Fruit fly (Drosophila melanogaster) whole organism, prepupa: ENCODE data around the gene boi.

Experiments
- CG6808 ChIP-seq: fragments of 200-800 bp; sonication (Bioruptor generic); optimal IDR thresholded peaks from 3 replicates; lab custom pipeline; 2017; ENCODE audit warnings: missing biosample characterization, missing genetic modification characterization, mild to moderate bottlenecking, moderate library complexity, missing genetic modification reagents
- Eip75B ChIP-seq: fragments of 200-800 bp; sonication (Bioruptor generic); optimal IDR thresholded peaks from 3 replicates; lab custom pipeline; 2016; ENCODE audit warnings: missing biosample characterization, missing genetic modification characterization
- Eip78C ChIP-seq: fragments of 200-800 bp; sonication (Bioruptor generic); peaks from one replicate; lab custom pipeline; 2016; ENCODE audit warnings: missing biosample characterization, missing genetic modification characterization
- Ets21C ChIP-seq: fragments of 200-800 bp; sonication (Bioruptor generic); optimal IDR thresholded peaks from 3 replicates; lab custom pipeline; 2016; ENCODE audit warnings: missing biosample characterization, missing genetic modification characterization
- Lpt ChIP-seq: fragments of 200-800 bp; sonication (Bioruptor generic); optimal IDR thresholded peaks from 3 replicates; lab custom pipeline; 2016; ENCODE audit warnings: missing biosample characterization, missing genetic modification characterization
- Sox102F ChIP-seq: fragments of 200-800 bp; sonication (Bioruptor generic); optimal IDR thresholded peaks from 2 replicates; lab custom pipeline; 2016; ENCODE audit warnings: missing biosample characterization, mild to moderate bottlenecking, missing genetic modification characterization
- Sox15 ChIP-seq: fragments of 200-800 bp; sonication (Bioruptor generic); optimal IDR thresholded peaks from 3 replicates; lab custom pipeline; 2016; ENCODE audit warnings: missing biosample characterization, missing genetic modification characterization

DNA sequence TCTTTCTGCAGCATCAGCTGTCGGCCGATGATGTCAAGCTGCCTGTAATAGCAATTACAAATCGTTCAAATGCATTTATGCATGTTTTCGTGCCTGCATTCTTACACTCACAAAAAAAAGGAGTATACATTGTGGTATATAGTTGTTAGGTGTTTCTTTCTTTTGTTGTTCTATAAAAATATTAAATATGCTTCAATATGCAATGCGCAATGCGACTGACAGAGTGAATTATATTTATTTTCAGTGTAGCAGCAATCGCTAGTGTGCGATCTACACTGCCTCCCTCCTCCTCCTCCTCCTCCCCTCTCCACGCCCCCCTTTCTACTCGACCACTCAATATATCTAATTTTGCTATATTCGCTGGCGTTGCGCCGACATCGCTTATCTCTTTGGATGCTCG, 39.0 kb upstream of the boi start:
- TF ChIP-seq Sox15 (GFP tag; lab: Kevin White, UChicago) = no peak
- TF ChIP-seq CG6808 (GFP tag; lab: Kevin White, UChicago) = no peak
- TF ChIP-seq Ets21C (GFP tag; lab: Kevin White, UChicago) = no peak
- peak; percentile 60 for TF ChIP-seq Eip78C
- no peak for TF ChIP-seq Sox102F (GFP tag; lab: Kevin White, UChicago)
- peak; percentile 3 for TF ChIP-seq Lpt (GFP tag; lab: Kevin White, UChicago)
- TF ChIP-seq Eip75B (GFP tag; lab: Kevin White, UChicago) = no peak
